Worm (Caenorhabditis elegans): ENCODE measurements around the gene stc-1.

- TF ChIP-seq ama-1 (optimal IDR thresholded peaks at IDR 0.05) (no peak), ama-1 (GFP tag; optimal IDR thresholded peaks at IDR 0.05) (no peak), dpl-1 (GFP tag; optimal IDR thresholded peaks at IDR 0.05) (no peak), him-1 (tag; optimal IDR thresholded peaks at IDR 0.05) (no peak), unc-62 (GFP tag; optimal IDR thresholded peaks at IDR 0.05) (no peak), D2030.7 (GFP tag; IDR thresholded peaks at IDR 0.05) (no peak)
These were observed 19.2 kb upstream of the stc-1 start, which contains the start of gene F54C9.11 for ce11 chrII:8585036-8585627.

Measured in whole organism, young adult.